Worm (Caenorhabditis elegans) whole organism, L4 larva: Measurements from ENCODE around the gene C12D5.4.

Experiments
- F37D6.2 ChIP-seq: sonication (generic microtip); optimal IDR thresholded peaks from 2 replicates; lab custom pipeline; 2016; ENCODE audit warnings: mild to moderate bottlenecking, missing genetic modification characterization, missing compliant biosample characterization
- T20F7.1 ChIP-seq: fragments of 200-800 bp; sonication (Bioruptor generic); optimal IDR thresholded peaks from 2 replicates; lab custom pipeline; 2018; ENCODE audit warnings: mild to moderate bottlenecking, missing genetic modification characterization, missing compliant biosample characterization
- Y5F2A.4 ChIP-seq: fragments of 200-800 bp; sonication (Bioruptor generic); optimal IDR thresholded peaks from 2 replicates; lab custom pipeline; 2018; ENCODE audit warnings: mild to moderate bottlenecking, missing genetic modification characterization, missing compliant biosample characterization
- aha-1 ChIP-seq: fragments of 150-350 bp; peaks from one replicate; lab custom pipeline; 2014; ENCODE audit warnings: missing biosample characterization, missing genetic modification characterization
- ceh-28 ChIP-seq: fragments of 150-350 bp; optimal IDR thresholded peaks from 2 replicates; lab custom pipeline; 2014; ENCODE audit warnings: missing biosample characterization, missing genetic modification reagents, missing genetic modification characterization
- daf-16 ChIP-seq, 3 experiments: sonication (generic microtip); optimal IDR thresholded peaks; 2 replicates each; lab custom pipeline; 2016 to 2017; ENCODE audit warnings: missing genetic modification characterization in 3 of 3, missing genetic modification reagents in 3 of 3, mild to moderate bottlenecking in 2 of 3, missing compliant biosample characterization in 2 of 3, missing biosample characterization in 1 of 3, moderate library complexity in 1 of 3
- duxl-1 ChIP-seq: sonication (generic microtip); optimal IDR thresholded peaks from 2 replicates; lab custom pipeline; 2016; ENCODE audit warnings: mild to moderate bottlenecking, missing genetic modification characterization, moderate library complexity, missing compliant biosample characterization; ENCODE audit not compliant: poor library complexity
- lin-13 ChIP-seq: fragments of 150-350 bp; optimal IDR thresholded peaks from 2 replicates; lab custom pipeline; 2014; ENCODE audit warnings: missing biosample characterization, missing genetic modification reagents, missing genetic modification characterization
- lin-15B ChIP-seq: fragments of 150-350 bp; sonication (generic microtip); optimal IDR thresholded peaks from 3 replicates; lab custom pipeline; 2014; ENCODE audit warnings: missing biosample characterization, missing genetic modification characterization
- lin-29 ChIP-seq: fragments of 200-800 bp; sonication (Bioruptor generic); IDR thresholded peaks from 2 replicates; pipeline ENCODE4 v1.3.6; 2022; ENCODE audit warnings: missing genetic modification reagents, missing genetic modification characterization, missing compliant biosample characterization
- mdl-1 ChIP-seq, 2 experiments: fragments of 150-350 bp in 1 of 2; sonication (generic microtip) in 1 of 2; optimal IDR thresholded peaks; 2 replicates each; lab custom pipeline; 2014 to 2017; ENCODE audit warnings: missing biosample characterization in 2 of 2, missing genetic modification characterization in 2 of 2
- mep-1 ChIP-seq: fragments of 150-350 bp; sonication (generic microtip); optimal IDR thresholded peaks from 3 replicates; lab custom pipeline; 2014; ENCODE audit warnings: missing biosample characterization, missing genetic modification characterization
- nhr-10 ChIP-seq: fragments of 150-350 bp; optimal IDR thresholded peaks from 2 replicates; lab custom pipeline; 2014; ENCODE audit warnings: missing biosample characterization, missing genetic modification characterization
- nhr-237 ChIP-seq: sonication (generic microtip); optimal IDR thresholded peaks from 2 replicates; lab custom pipeline; 2017; ENCODE audit warnings: missing biosample characterization, missing genetic modification characterization
- nhr-28 ChIP-seq: fragments of 150-350 bp; optimal IDR thresholded peaks from 2 replicates; lab custom pipeline; 2014; ENCODE audit warnings: missing biosample characterization, missing genetic modification characterization
- nhr-6 ChIP-seq: fragments of 150-350 bp; optimal IDR thresholded peaks from 2 replicates; lab custom pipeline; 2014; ENCODE audit warnings: missing biosample characterization, missing genetic modification characterization
- pqm-1 ChIP-seq: sonication (generic microtip); optimal IDR thresholded peaks from 2 replicates; lab custom pipeline; 2017; ENCODE audit warnings: missing biosample characterization, missing genetic modification characterization
- skn-1 ChIP-seq: fragments of 150-350 bp; optimal IDR thresholded peaks from 2 replicates; lab custom pipeline; 2014; ENCODE audit warnings: missing biosample characterization, missing genetic modification characterization
- unc-39 ChIP-seq: sonication (generic microtip); optimal IDR thresholded peaks from 2 replicates; lab custom pipeline; 2017; ENCODE audit warnings: missing biosample characterization, missing genetic modification characterization
- zfp-3 ChIP-seq: fragments of 200-800 bp; sonication (Bioruptor generic); conservative IDR thresholded peaks from 2 replicates; pipeline ENCODE4 v1.3.6; 2022; ENCODE audit warnings: missing genetic modification reagents, missing genetic modification characterization, missing compliant biosample characterization
- zip-2 ChIP-seq: fragments of 150-350 bp; optimal IDR thresholded peaks from 2 replicates; lab custom pipeline; 2014; ENCODE audit warnings: missing biosample characterization, missing genetic modification characterization

Gene C12D5.4

DNA sequence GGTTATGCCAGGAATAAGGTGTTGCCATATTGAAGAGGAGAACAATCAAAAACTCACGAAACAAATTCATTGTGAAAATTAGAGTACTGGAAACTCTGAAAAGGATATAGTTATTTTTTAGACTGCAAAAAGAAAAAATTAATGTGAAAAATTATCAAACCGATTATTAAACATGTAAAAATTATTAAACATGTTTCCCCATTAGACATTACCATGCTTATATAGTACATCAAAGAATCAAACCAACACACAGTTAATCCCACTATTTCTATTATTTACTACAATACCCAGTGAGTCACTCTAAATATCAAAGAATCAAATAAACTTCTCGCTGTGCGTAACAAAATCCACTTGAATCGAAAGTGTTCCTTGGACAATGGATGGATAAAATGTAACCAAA, 40.7 kb downstream of the C12D5.4 start, which contains the start of gene ZK105.13 (continued):
- TF ChIP-seq duxl-1 (tag; lab: Kevin White, UChicago), result no peak
- TF ChIP-seq Y5F2A.4 (GFP tag; lab: Kevin White, UChicago), result no peak
- no peak for TF ChIP-seq ceh-28
- TF ChIP-seq nhr-10 (tag; lab: Kevin White, UChicago), result no peak
- no peak for TF ChIP-seq unc-39 (tag; lab: Kevin White, UChicago)
- no peak for TF ChIP-seq F37D6.2 (tag; lab: Kevin White, UChicago)

DNA sequence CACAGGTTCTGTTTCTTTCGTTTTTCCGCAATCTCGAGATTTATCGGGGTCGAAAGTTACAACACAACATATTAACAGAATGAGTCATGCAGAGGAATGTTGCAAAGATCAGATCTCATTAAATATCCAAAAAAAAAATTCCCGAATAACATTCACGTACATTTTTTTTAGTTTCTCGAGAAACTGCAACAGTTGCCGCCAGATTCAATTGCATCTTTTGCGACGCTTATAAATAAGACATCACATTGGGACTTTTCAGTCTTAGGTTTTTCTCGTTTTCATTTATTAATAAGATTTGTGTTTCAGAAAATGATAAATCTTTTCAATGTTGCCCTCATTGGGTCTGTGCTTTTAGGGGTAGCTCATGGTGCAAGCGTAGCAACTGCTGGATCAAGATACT, 41.3 kb downstream of the C12D5.4 start, which contains the start of gene ZK105.1:
ZK105.1 (plus strand) TSS at position 301 of the 400 bp plus-strand sequence.
- no peak for TF ChIP-seq mdl-1 (tag; optimal IDR thresholded peaks at IDR 0.05; lab: Kevin White, UChicago)
- peak in 1 of 2 experiments; percentile 3 for TF ChIP-seq daf-16 (GFP tag; optimal IDR thresholded peaks at IDR 0.05; lab: Kevin White, UChicago)
- no peak for TF ChIP-seq daf-16 (tag; optimal IDR thresholded peaks at IDR 0.05; lab: Kevin White, UChicago)
- TF ChIP-seq, all 104 proteins: peak for 1

DNA sequence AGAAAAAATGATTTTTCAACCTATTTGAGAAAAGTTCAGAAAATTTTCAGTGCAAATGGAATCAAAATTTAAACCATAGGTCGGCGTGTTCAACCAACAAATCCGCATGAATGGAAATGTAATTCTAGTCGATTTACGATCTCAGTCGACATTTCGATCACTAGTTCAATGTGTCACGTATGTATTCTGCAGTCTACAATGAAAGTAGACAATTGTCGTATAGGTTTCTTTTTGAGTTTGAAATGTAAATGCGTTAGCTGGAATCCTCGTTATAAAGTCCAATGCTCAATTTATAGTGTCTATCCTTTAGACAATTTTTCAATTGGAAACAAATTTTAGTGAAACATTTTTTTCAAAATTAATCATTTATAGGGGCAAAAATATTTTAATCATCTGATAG, 43.7 kb downstream of the C12D5.4 start, which contains the start of gene ZK105.12:
ZK105.12 (minus strand) TSS at position 101 of the 400 bp plus-strand sequence.
- TF ChIP-seq zip-2 (tag; lab: Kevin White, UChicago) (no peak), zfp-3 (GFP tag; lab: Robert Waterston, UW) (no peak), lin-29 (no peak), lin-13 (GFP tag; lab: Kevin White, UChicago) (no peak), nhr-237 (tag; lab: Kevin White, UChicago) (no peak), nhr-6 (no peak), skn-1 (tag; lab: Kevin White, UChicago) (no peak), mep-1 (tag; lab: Kevin White, UChicago) (no peak), T20F7.1 (GFP tag; lab: Kevin White, UChicago) (no peak), nhr-28 (no peak)

DNA sequence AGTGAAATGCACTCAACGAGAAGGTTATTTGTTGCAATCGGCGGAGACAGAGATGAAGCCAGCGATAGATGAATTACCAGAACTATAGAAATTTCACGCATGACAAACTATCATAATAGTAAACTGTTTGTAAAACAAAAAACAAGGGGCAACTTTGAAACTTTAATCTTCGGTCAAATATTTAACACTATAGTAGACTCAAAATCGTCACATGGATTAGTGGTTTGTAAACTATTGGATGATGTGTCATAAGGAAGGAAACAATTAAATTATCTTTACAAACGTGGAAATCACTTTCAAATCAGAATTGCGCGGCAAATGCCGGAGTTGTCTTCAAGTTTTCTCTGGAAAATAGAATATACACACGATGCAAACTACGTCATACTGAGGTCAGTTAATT, 45.3 kb downstream of the C12D5.4 start, which contains the start of gene ZK105.5:
ZK105.5 (minus strand) TSS at position 101 of the 400 bp plus-strand sequence.
- TF ChIP-seq pqm-1, result no peak
- TF ChIP-seq lin-15B (tag; lab: Kevin White, UChicago), result no peak
- peak; percentile 55 for TF ChIP-seq aha-1

DNA sequence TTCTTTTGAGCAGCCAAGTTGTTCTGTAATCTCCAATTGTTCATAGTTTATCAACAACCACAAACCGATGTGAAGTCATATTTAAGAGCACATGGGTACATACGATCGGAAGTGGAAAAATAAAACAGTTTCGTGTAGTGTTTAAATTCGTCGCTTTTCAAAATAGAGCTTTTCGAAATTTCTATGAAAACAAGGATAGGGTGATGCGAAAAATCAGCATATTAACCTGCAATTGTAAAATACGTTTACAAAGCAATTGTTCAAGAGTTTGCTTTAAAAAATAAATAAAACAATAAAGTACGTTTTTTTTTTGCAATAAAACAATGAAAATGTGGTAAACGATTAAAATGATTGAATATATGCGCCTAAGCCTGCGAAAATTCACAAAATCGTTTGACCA, 49.6 kb downstream of the C12D5.4 start, which contains the start of gene ZK105.14:
ZK105.14 (minus strand) TSS at position 101 of the 400 bp plus-strand sequence.
- TF ChIP-seq pqm-1 (no peak), aha-1 (peak; percentile 32)
